Worm (Caenorhabditis elegans) whole organism, early embryonic: ENCODE results near the gene mpz-1.

Experiments used
- B0310.2 ChIP-seq: sonication (generic microtip); optimal IDR thresholded peaks from 2 replicates; lab custom pipeline; 2016; ENCODE audit warnings: mild to moderate bottlenecking, missing genetic modification characterization, missing compliant biosample characterization
- F13C5.2 ChIP-seq: sonication (generic microtip); optimal IDR thresholded peaks from 2 replicates; lab custom pipeline; 2017; ENCODE audit warnings: mild to moderate bottlenecking, missing genetic modification characterization, inconsistent platforms, missing compliant biosample characterization
- aly-1 ChIP-seq: sonication (generic microtip); optimal IDR thresholded peaks from 2 replicates; lab custom pipeline; 2016; ENCODE audit warnings: missing genetic modification characterization, missing compliant biosample characterization
- ama-1 ChIP-seq: fragments of 150-350 bp; optimal IDR thresholded peaks from 2 replicates; lab custom pipeline; 2014
- ceh-13 ChIP-seq: fragments of 200-800 bp; sonication (Bioruptor generic); optimal IDR thresholded peaks from 2 replicates; lab custom pipeline; 2018; ENCODE audit warnings: mild to moderate bottlenecking, missing genetic modification characterization, missing compliant biosample characterization
- ceh-36 ChIP-seq: sonication (generic microtip); optimal IDR thresholded peaks from 2 replicates; lab custom pipeline; 2016; ENCODE audit warnings: missing genetic modification characterization, inconsistent platforms, missing compliant biosample characterization
- ets-7 ChIP-seq: sonication (generic microtip); optimal IDR thresholded peaks from 2 replicates; lab custom pipeline; 2016; ENCODE audit warnings: missing genotype, missing genetic modification characterization, missing compliant biosample characterization
- flt-1 ChIP-seq: fragments of 200-800 bp; sonication (Bioruptor generic); IDR thresholded peaks from 2 replicates; pipeline ENCODE4 v1.3.6; 2022; ENCODE audit warnings: missing genetic modification characterization, missing compliant biosample characterization
- hmbx-1 ChIP-seq: sonication (generic microtip); optimal IDR thresholded peaks from 2 replicates; lab custom pipeline; 2016; ENCODE audit warnings: mild to moderate bottlenecking, missing genetic modification characterization, missing compliant biosample characterization
- hmg-4 ChIP-seq: fragments of 200-800 bp; sonication (Bioruptor generic); optimal IDR thresholded peaks from 2 replicates; lab custom pipeline; 2018; ENCODE audit warnings: mild to moderate bottlenecking, missing genetic modification characterization, missing compliant biosample characterization
- hnd-1 ChIP-seq: sonication (generic microtip); optimal IDR thresholded peaks from 2 replicates; lab custom pipeline; 2016; ENCODE audit warnings: missing genetic modification characterization, missing compliant biosample characterization
- pes-1 ChIP-seq: fragments of 200-800 bp; sonication (Bioruptor generic); IDR thresholded peaks from 2 replicates; pipeline ENCODE4 v1.3.6; 2022; ENCODE audit warnings: missing genetic modification reagents, missing genetic modification characterization, missing compliant biosample characterization
- scrt-1 ChIP-seq: fragments of 200-800 bp; sonication (Bioruptor generic); IDR thresholded peaks from 2 replicates; pipeline ENCODE4 v1.3.6; 2022; ENCODE audit warnings: missing genetic modification characterization, missing compliant biosample characterization
- sea-1 ChIP-seq: fragments of 200-800 bp; sonication (Bioruptor generic); conservative IDR thresholded peaks from 2 replicates; pipeline ENCODE4 v1.3.6; 2022; ENCODE audit warnings: missing genetic modification characterization, missing compliant biosample characterization
- tbx-11 ChIP-seq: fragments of 200-800 bp; sonication (Bioruptor generic); IDR thresholded peaks from 2 replicates; pipeline ENCODE4 v1.3.6; 2022; ENCODE audit warnings: missing genetic modification characterization, missing compliant biosample characterization
- tbx-37 ChIP-seq: fragments of 200-800 bp; sonication (Bioruptor generic); conservative IDR thresholded peaks from 2 replicates; pipeline ENCODE4 v1.3.6; 2022; ENCODE audit warnings: missing genetic modification reagents, missing genetic modification characterization, missing compliant biosample characterization
- tra-4 ChIP-seq: sonication (generic microtip); optimal IDR thresholded peaks from 2 replicates; lab custom pipeline; 2017; ENCODE audit warnings: missing genetic modification characterization, missing compliant biosample characterization

Gene mpz-1

DNA sequence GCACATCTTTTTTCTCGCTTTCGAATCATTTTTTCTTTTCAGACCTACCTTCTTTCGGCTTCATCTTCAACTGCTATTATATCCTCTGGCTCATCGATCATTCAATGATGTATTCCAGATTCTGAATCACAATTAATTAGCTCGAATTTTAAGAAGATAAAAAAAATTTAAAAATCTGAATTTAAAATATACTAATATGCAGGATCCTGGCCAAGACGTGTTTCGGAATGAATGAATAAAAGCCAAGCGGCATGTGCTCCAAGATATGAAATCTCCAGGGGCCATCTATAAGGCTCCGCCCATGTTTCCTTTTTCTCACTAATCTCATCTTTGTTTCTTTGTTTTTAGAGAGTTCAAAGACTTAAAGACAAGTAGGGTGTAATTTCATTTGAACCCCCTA is at the start of gene mpz-1:
TSS of gene mpz-1 (minus strand) at position 101 of the 400 bp plus-strand sequence.
- TF ChIP-seq aly-1 (tag; lab: Kevin White, UChicago) (no peak), tra-4 (no peak), ets-7 (tag; lab: Kevin White, UChicago) (no peak), ceh-36 (no peak)

DNA sequence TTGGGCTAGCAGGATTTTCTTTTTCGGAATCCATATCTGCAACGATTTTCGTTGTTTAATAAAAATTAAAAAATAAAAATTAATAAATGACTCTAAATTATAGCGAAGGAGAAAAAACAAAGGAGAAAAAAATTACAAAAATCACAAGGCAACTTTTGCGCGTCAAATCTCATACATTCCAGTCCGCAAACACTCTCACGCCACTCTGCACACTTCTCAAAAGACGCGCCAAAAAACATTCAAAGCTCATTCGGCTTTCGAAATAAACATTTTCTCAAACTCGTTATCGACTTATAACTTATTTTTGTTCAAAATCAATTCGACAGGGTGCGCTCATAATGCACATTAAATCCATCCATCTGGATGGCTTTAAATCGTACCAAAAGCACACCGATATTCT is 46.1 kb upstream of the mpz-1 start, which contains the start of the genes R06F6.12 and mix-1:
TSS of gene R06F6.12 (minus strand) at position 36 of the 400 bp plus-strand sequence.
TSS of gene mix-1 (plus strand) at position 201 of the 400 bp plus-strand sequence.
- no peak for TF ChIP-seq tbx-11
- TF ChIP-seq B0310.2 (tag; lab: Kevin White, UChicago): no peak
- TF ChIP-seq pes-1 (GFP tag; lab: Robert Waterston, UW): peak; percentile 62; the same call in 1 of the 2 replicates
- TF ChIP-seq F13C5.2 (tag; lab: Kevin White, UChicago): peak; percentile 20
- no peak for TF ChIP-seq ets-7 (tag; lab: Kevin White, UChicago)

DNA sequence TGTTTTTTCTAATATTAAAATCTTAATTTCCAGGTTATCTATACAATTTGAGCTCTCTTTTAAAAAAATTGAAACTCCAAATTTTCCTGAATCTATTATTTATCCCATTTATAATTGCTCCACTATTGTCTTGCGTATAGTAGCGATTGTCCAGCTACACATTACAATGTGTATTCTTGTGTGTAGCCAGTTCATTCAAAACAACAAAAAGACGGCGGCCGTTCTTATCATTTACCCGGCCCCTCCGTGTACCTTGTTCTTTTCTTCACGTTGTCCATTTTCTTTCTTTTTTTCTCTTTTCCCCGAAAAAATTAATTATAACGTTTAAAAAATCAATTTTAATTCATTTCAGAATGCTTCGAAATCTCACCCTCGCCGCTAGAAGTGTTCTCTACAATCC is 42.8 kb upstream of the mpz-1 start, which contains the start of gene ech-4:
TSS of gene ech-4 (plus strand) at position 353 of the 400 bp plus-strand sequence.
- TF ChIP-seq F13C5.2 (tag; lab: Kevin White, UChicago) (no peak), flt-1 (GFP tag; lab: Robert Waterston, UW) (no peak), hmbx-1 (tag; lab: Kevin White, UChicago) (no peak), tra-4 (no peak), B0310.2 (tag; lab: Kevin White, UChicago) (no peak), aly-1 (tag; lab: Kevin White, UChicago) (no peak), hnd-1 (tag; lab: Kevin White, UChicago) (no peak), tbx-11 (no peak), ceh-13 (no peak), scrt-1 (GFP tag; lab: Robert Waterston, UW) (no peak), tbx-37 (GFP tag; lab: Robert Waterston, UW) (no peak), sea-1 (GFP tag; lab: Robert Waterston, UW) (no peak), pes-1 (GFP tag; lab: Robert Waterston, UW) (no peak), ama-1 (no peak), hmg-4 (no peak), ceh-36 (no peak), ets-7 (tag; lab: Kevin White, UChicago) (no peak)

DNA sequence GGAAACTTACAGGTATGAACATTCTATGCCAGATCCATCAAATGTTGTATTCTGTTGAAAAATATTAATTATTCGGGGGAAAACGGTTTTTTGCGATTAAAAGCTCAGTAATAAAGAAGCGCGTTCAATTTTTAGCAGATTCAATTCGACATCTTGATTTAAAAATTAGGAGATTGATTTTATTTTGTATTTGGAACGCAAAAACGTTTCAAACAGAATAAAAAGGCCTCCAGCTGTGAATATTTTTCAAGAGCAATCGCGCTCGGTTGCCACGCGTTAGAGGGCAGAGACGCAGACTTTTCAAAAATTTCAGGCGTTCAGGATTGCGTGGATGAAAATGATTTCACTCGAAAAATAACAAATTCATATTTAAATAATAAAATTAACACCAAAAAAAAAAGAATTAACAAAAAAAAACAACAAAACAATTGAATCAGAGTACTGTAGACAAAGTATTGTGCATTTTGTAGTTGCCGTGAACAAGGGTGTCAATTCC is 42.0 kb upstream of the mpz-1 start, which contains the start of gene R06F6.8:
TSS of gene R06F6.8 (minus strand) at position 51 of the 496 bp plus-strand sequence.
- TF ChIP-seq hmbx-1 (tag; lab: Kevin White, UChicago): no peak
- TF ChIP-seq pes-1 (GFP tag; lab: Robert Waterston, UW): 0 out of 2 replicates have a peak, but pooled peaks have one; percentile 13

DNA sequence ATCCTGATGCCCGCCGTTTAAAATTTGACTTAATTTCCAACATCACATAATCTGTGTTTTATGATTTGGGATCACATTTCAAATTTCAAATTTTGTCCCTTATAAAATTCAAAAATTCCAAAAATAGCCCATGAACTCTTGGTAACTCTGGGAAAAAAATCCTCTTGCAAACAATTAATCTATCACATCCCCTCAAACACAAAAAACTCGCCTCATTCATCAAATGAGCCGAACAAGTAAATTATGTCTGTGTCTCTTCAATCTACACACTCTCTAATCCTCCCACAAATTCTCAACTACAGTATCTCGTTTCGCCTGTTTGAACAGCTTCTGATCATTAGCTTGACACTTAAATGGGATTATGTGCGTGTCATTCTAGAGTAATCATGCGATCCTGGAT is 32.8 kb upstream of the mpz-1 start, which contains the start of gene msrp-7:
TSS of gene msrp-7 (plus strand) at position 301 of the 400 bp plus-strand sequence.
- TF ChIP-seq tbx-37 (GFP tag; lab: Robert Waterston, UW): no peak
- TF ChIP-seq aly-1 (tag; lab: Kevin White, UChicago): no peak
- TF ChIP-seq ama-1: no peak
- TF ChIP-seq hmg-4: no peak
- no peak for TF ChIP-seq tra-4
- no peak for TF ChIP-seq flt-1 (GFP tag; lab: Robert Waterston, UW)
- TF ChIP-seq sea-1 (GFP tag; lab: Robert Waterston, UW): no peak
- TF ChIP-seq ceh-13: no peak
- TF ChIP-seq B0310.2 (tag; lab: Kevin White, UChicago): no peak
- TF ChIP-seq ceh-36: no peak
- no peak for TF ChIP-seq hmbx-1 (tag; lab: Kevin White, UChicago)
- no peak for TF ChIP-seq pes-1 (GFP tag; lab: Robert Waterston, UW)

DNA sequence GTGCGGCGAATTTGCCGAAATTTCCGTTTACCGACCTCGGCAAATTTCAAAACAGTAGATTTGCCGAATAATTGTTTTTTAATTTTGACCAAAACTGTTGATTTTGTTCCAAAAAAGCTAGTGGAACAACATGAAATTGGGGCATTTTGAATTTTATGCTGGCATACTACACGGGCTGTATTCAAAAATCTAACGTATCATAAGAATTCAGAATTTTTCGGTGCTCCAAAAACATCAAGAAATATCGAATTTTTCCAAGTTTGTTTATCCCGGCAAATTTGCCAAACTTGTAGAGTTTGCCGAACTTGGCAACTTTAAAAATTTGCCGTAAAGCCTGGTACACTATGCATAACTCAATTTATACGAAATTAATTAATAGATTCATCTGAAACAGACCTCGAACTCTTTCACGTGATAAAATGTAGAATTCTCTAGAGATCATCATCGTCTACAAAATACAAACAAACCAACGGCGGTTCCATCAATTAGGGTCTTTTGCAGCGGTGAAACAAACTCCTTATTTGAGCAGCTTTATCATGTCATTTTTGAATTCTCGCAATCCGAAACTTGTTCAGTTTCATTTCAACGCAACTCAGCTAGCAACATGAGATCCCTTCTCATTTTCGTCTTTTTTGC is 30.9 kb upstream of the mpz-1 start, which contains the start of gene R06F6.14:
TSS of gene R06F6.14 (plus strand) at position 586 of the 636 bp plus-strand sequence.
- TF ChIP-seq ceh-36: no peak
- no peak for TF ChIP-seq pes-1 (GFP tag; lab: Robert Waterston, UW)
- no peak for TF ChIP-seq F13C5.2 (tag; lab: Kevin White, UChicago)
- no peak for TF ChIP-seq hmbx-1 (tag; lab: Kevin White, UChicago)
- TF ChIP-seq ama-1: no peak
- TF ChIP-seq ets-7 (tag; lab: Kevin White, UChicago): no peak
- TF ChIP-seq scrt-1 (GFP tag; lab: Robert Waterston, UW): no peak
- TF ChIP-seq aly-1 (tag; lab: Kevin White, UChicago): no peak
- TF ChIP-seq tbx-11: no peak
- TF ChIP-seq tra-4: no peak
- no peak for TF ChIP-seq hmg-4
- no peak for TF ChIP-seq sea-1 (GFP tag; lab: Robert Waterston, UW)
- TF ChIP-seq flt-1 (GFP tag; lab: Robert Waterston, UW): no peak
- TF ChIP-seq tbx-37 (GFP tag; lab: Robert Waterston, UW): no peak
- TF ChIP-seq hnd-1 (tag; lab: Kevin White, UChicago): no peak
- no peak for TF ChIP-seq ceh-13

DNA sequence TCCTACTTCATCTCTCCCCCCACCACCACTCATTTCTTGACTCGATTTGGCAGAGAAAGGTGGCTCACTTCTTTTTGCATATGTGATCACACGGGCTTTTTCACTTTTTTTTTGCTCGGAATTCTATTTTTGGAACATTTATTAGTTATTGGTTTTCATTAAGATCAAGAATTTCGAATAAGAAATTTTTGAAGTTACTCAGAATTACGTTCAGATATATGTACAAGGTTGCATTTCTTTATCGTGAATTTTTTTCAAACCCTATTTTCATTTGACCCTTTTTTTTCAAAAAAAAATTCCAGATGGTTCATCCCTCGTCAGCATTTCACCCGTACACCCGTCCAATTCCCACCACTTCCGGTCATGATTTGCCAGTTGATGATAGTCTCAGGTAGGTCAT is 27.5 kb upstream of the mpz-1 start, which contains the start of gene ceh-62:
TSS of gene ceh-62 (plus strand) at position 301 of the 400 bp plus-strand sequence.
- no peak for TF ChIP-seq ama-1
- TF ChIP-seq sea-1 (GFP tag; lab: Robert Waterston, UW): no peak
- no peak for TF ChIP-seq hmbx-1 (tag; lab: Kevin White, UChicago)
- TF ChIP-seq F13C5.2 (tag; lab: Kevin White, UChicago): no peak
- TF ChIP-seq tbx-37 (GFP tag; lab: Robert Waterston, UW): no peak
- no peak for TF ChIP-seq ceh-13
- no peak for TF ChIP-seq pes-1 (GFP tag; lab: Robert Waterston, UW)
- no peak for TF ChIP-seq ceh-36
- no peak for TF ChIP-seq scrt-1 (GFP tag; lab: Robert Waterston, UW)
- no peak for TF ChIP-seq hnd-1 (tag; lab: Kevin White, UChicago)
- TF ChIP-seq tra-4: no peak
- no peak for TF ChIP-seq tbx-11
- TF ChIP-seq B0310.2 (tag; lab: Kevin White, UChicago): no peak
- TF ChIP-seq aly-1 (tag; lab: Kevin White, UChicago): no peak
- TF ChIP-seq hmg-4: no peak
- TF ChIP-seq flt-1 (GFP tag; lab: Robert Waterston, UW): no peak
- TF ChIP-seq ets-7 (tag; lab: Kevin White, UChicago): no peak
